Worm (Caenorhabditis elegans): Measurements from ENCODE around the gene C53A3.1.

Gene C53A3.1

DNA sequence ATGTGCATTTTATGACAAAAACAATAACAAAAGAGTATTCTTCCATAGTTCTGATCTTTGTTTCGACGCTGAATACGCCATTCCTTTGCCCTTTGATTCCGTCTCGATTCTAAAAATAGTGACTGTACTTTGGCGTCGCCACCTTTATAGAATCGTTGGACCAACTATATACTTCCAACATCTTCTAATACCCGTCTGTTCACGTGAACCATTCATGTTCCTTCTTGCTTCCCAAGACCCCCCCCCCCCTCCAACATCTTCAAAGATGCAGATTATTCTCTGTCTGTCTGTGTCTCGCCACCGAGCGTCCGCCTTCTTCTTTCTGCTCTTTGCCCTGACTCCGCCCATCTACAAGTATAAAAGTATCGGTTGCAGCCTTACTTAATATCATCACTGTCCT, 10.0 kb upstream of the C53A3.1 start:
- TF ChIP-seq madf-2 (tag; optimal IDR thresholded peaks at IDR 0.05) (no peak), ref-2 (tag; optimal IDR thresholded peaks at IDR 0.05) (no peak), ceh-45 (GFP tag; IDR thresholded peaks at IDR 0.05) (no peak), dmd-4 (tag; optimal IDR thresholded peaks at IDR 0.05; ENCODE audit: borderline replicate concordance) (no peak), nfya-1 (tag; optimal IDR thresholded peaks at IDR 0.05) (no peak), ceh-24 (tag; optimal IDR thresholded peaks at IDR 0.05) (no peak), rnt-1 (tag; optimal IDR thresholded peaks at IDR 0.05) (no peak)

- no peak for TF ChIP-seq pag-3 (tag; optimal IDR thresholded peaks at IDR 0.05; ENCODE audit: borderline replicate concordance)
- TF ChIP-seq mec-3 (tag; optimal IDR thresholded peaks at IDR 0.05; ENCODE audit: borderline replicate concordance), result no peak
- TF ChIP-seq unc-42 (tag; optimal IDR thresholded peaks at IDR 0.05), result no peak
- TF ChIP-seq eyg-1 (tag; optimal IDR thresholded peaks at IDR 0.05), result no peak
- TF ChIP-seq ceh-6 (GFP tag; optimal IDR thresholded peaks at IDR 0.05), result no peak
- TF ChIP-seq lim-6 (tag; optimal IDR thresholded peaks at IDR 0.05), result no peak
- TF ChIP-seq ceh-45 (GFP tag; IDR thresholded peaks at IDR 0.05), result no peak
- no peak for TF ChIP-seq syd-9 (tag; optimal IDR thresholded peaks at IDR 0.05)
- TF ChIP-seq ets-4 (tag; optimal IDR thresholded peaks at IDR 0.05), result no peak
- no peak for TF ChIP-seq tbx-7 (tag; optimal IDR thresholded peaks at IDR 0.05)
- TF ChIP-seq Y22D7AL.16 (tag; optimal IDR thresholded peaks at IDR 0.05), result no peak
- TF ChIP-seq ceh-24 (tag; optimal IDR thresholded peaks at IDR 0.05), result no peak
- no peak for TF ChIP-seq fkh-10 (GFP tag; optimal IDR thresholded peaks at IDR 0.05)
- no peak for TF ChIP-seq C08G9.2 (tag; optimal IDR thresholded peaks at IDR 0.05)
These were observed 9.5 kb upstream of the C53A3.1 start for ce11 chrV:5769500-5769899.

ce11 chrV:5768292-5768695, 8.3 kb upstream of the C53A3.1 start:
- TF ChIP-seq elt-2 (tag; optimal IDR thresholded peaks at IDR 0.05) (peak; percentile 30), npax-4 (tag; optimal IDR thresholded peaks at IDR 0.05) (no peak), che-1 (tag; optimal IDR thresholded peaks at IDR 0.05) (no peak)

- TF ChIP-seq ceh-14 (tag; optimal IDR thresholded peaks at IDR 0.05) (no peak), nfya-1 (tag; optimal IDR thresholded peaks at IDR 0.05) (no peak), ceh-6 (GFP tag; optimal IDR thresholded peaks at IDR 0.05) (no peak), gmeb-2 (tag; optimal IDR thresholded peaks at IDR 0.05) (no peak), unc-42 (tag; optimal IDR thresholded peaks at IDR 0.05) (no peak), sox-2 (GFP tag; IDR thresholded peaks at IDR 0.05) (no peak)
These were observed 5.0 kb upstream of the C53A3.1 start, which contains the start of gene pgph-2 for ce11 chrV:5765081-5765480. pgph-2 (plus strand) TSS chrV:5765127.

ce11 chrV:5763787-5764186, 3.8 kb upstream of the C53A3.1 start, which contains the start of gene pgph-3:
pgph-3 (minus strand) TSS chrV:5763846.
- no peak for TF ChIP-seq madf-2 (tag; optimal IDR thresholded peaks at IDR 0.05)
- peak; percentile 52 for TF ChIP-seq elt-2 (tag; optimal IDR thresholded peaks at IDR 0.05)
- TF ChIP-seq pha-4 (tag; optimal IDR thresholded peaks at IDR 0.05), result no peak
- no peak for TF ChIP-seq rnt-1 (tag; optimal IDR thresholded peaks at IDR 0.05)
- TF ChIP-seq C08G9.2 (tag; optimal IDR thresholded peaks at IDR 0.05), result no peak
- TF ChIP-seq hlh-6 (tag; optimal IDR thresholded peaks at IDR 0.05), result no peak
- TF ChIP-seq pax-1 (tag; optimal IDR thresholded peaks at IDR 0.05), result no peak

DNA sequence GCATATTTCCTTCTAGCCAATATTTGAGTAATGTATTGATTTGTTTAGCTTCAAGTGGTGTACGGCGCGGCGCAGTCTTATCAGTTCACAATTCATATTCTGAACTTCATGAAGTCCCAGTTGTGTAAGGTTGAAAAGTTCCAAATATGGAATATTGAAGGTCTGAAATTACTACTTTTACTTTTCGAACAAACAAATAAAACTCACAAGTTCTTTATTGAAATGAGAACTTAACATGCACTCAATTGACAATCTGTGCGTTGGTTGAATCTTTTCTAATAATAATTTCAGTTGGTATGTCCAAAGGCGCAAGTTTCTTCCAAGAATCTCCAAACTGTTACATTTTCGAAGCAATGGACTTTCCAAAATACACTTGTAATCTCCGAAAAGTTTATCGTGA, 1.3 kb downstream of the C53A3.1 start, which contains the start of gene C53A3.4:
TSS of gene C53A3.4 (minus strand) at position 101 of the 400 bp plus-strand sequence.
- no peak for TF ChIP-seq ets-4 (tag; optimal IDR thresholded peaks at IDR 0.05)
- TF ChIP-seq C38D4.7 (GFP tag; optimal IDR thresholded peaks at IDR 0.05), result no peak
- TF ChIP-seq ceh-34 (tag; optimal IDR thresholded peaks at IDR 0.05), result no peak
- no peak for TF ChIP-seq ceh-22 (tag; optimal IDR thresholded peaks at IDR 0.05)
- no peak for TF ChIP-seq ceh-19 (GFP tag; optimal IDR thresholded peaks at IDR 0.05)
- TF ChIP-seq lim-6 (tag; optimal IDR thresholded peaks at IDR 0.05), result no peak
- no peak for TF ChIP-seq Y22D7AL.16 (tag; optimal IDR thresholded peaks at IDR 0.05)
- TF ChIP-seq pros-1 (tag; optimal IDR thresholded peaks at IDR 0.05), result no peak
- TF ChIP-seq syd-9 (tag; optimal IDR thresholded peaks at IDR 0.05), result no peak

Data from whole organism, late embryonic.